Worm (Caenorhabditis elegans) whole organism, midembryonic: ENCODE measurements around the gene R05H5.3.

Source experiments
- T22C8.4 ChIP-seq: fragments of 200-800 bp; sonication (Bioruptor generic); IDR thresholded peaks from 2 replicates; pipeline ENCODE4 v1.3.6; 2022; ENCODE audit warnings: missing genetic modification characterization, missing compliant biosample characterization
- cog-1 ChIP-seq: sonication (generic microtip); optimal IDR thresholded peaks from 2 replicates; lab custom pipeline; 2016; ENCODE audit warnings: missing genetic modification characterization, missing compliant biosample characterization
- flt-1 ChIP-seq: fragments of 200-800 bp; sonication (Bioruptor generic); IDR thresholded peaks from 2 replicates; pipeline ENCODE4 v1.3.6; 2022; ENCODE audit warnings: missing genetic modification characterization, missing compliant biosample characterization
- med-1 ChIP-seq: sonication (generic microtip); optimal IDR thresholded peaks from 2 replicates; lab custom pipeline; 2017; ENCODE audit warnings: missing genetic modification characterization, mild to moderate bottlenecking, missing compliant biosample characterization, antibody characterized with exemption, missing genetic modification reagents; ENCODE audit not compliant: insufficient read depth
- ref-1 ChIP-seq: fragments of 200-800 bp; sonication (Bioruptor generic); conservative IDR thresholded peaks from 2 replicates; pipeline ENCODE4 v1.3.6; 2022; ENCODE audit warnings: missing genetic modification reagents, missing genetic modification characterization, missing compliant biosample characterization
- tab-1 ChIP-seq: fragments of 200-800 bp; sonication (Bioruptor generic); IDR thresholded peaks from 2 replicates; pipeline ENCODE4 v1.3.6; 2022; ENCODE audit warnings: missing genetic modification characterization, missing compliant biosample characterization
- ztf-23 ChIP-seq: fragments of 200-800 bp; sonication (Bioruptor generic); IDR thresholded peaks from 2 replicates; pipeline ENCODE4 v1.3.6; 2022; ENCODE audit warnings: missing genetic modification reagents, missing genetic modification characterization, missing compliant biosample characterization
- ztf-29 ChIP-seq: fragments of 200-800 bp; sonication (Bioruptor generic); IDR thresholded peaks from 2 replicates; pipeline ENCODE4 v1.3.6; 2022; ENCODE audit warnings: missing genetic modification reagents, missing genetic modification characterization, missing compliant biosample characterization

DNA sequence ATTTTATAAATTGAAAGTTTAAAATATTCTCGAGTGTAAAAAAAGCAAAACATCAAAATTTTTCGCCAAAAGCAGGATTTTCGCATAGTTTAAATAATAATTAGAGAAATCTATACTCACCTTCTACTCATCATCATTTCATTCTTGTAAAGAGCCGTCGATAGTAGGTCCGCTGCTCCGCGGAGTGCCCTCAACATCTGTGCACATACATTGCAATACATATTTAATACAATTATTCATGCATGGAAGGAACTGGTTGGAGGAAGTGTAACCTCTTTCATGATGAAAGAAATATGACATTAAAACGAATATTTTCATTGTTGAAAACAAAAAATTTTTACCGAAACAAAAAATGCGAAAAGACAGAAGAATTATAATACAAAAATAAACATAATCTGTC lies 44.9 kb downstream of the R05H5.3 start, which contains the start of gene mrps-14:
- TF ChIP-seq med-1 (GFP tag; lab: Kevin White, UChicago) = no peak
- TF ChIP-seq ztf-23 = no peak
- TF ChIP-seq flt-1 = no peak
- TF ChIP-seq ztf-29 (GFP tag; lab: Robert Waterston, UW) = no peak
- no peak for TF ChIP-seq cog-1
- TF ChIP-seq T22C8.4 (GFP tag; lab: Robert Waterston, UW) = no peak
- no peak for TF ChIP-seq tab-1 (GFP tag; lab: Robert Waterston, UW)
- TF ChIP-seq ref-1 (GFP tag; lab: Robert Waterston, UW) = no peak
